Worm (Caenorhabditis elegans): ENCODE measurements around the gene F54E12.2.

The F54E12.2 gene

DNA sequence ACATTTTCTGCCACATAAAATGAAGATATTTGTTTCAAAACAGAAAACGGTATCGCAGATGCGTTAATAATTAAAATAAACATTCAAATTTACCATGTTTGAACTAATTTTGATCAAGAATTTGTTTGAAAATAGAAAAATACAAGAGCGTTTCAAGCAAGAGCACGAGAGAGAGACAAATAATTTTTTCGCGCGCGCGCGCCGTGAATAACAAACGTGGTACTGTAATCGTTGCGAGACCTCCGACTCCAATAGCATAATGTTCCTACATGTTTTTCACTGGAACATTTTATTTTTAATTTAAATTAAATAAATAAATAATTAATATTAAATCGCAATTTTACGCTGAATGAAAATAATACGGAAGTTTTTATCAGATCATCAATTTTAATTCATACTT, at the start of gene F54E12.2:
TSS of gene F54E12.2 (minus strand) at position 164 of the 400 bp plus-strand sequence.
- TF ChIP-seq sem-2 (GFP tag; optimal IDR thresholded peaks at IDR 0.05) (no peak), nhr-28 (tag; optimal IDR thresholded peaks at IDR 0.05) (no peak), mab-5 (tag; optimal IDR thresholded peaks at IDR 0.05) (no peak), flh-1 (GFP tag; optimal IDR thresholded peaks at IDR 0.05) (no peak), mep-1 (tag; optimal IDR thresholded peaks at IDR 0.05) (no peak), cnd-1 (tag; optimal IDR thresholded peaks at IDR 0.05) (no peak), nhr-237 (tag; optimal IDR thresholded peaks at IDR 0.05) (no peak), tbx-8 (GFP tag; optimal IDR thresholded peaks at IDR 0.05) (no peak), lsy-2 (tag; optimal IDR thresholded peaks at IDR 0.05) (no peak), snpc-4 (tag; optimal IDR thresholded peaks at IDR 0.05) (no peak), ceh-39 (tag; optimal IDR thresholded peaks at IDR 0.05) (no peak), elt-1 (tag; optimal IDR thresholded peaks at IDR 0.05; ENCODE audit: borderline replicate concordance, insufficient read depth) (no peak), unc-39 (tag; optimal IDR thresholded peaks at IDR 0.05) (no peak), lin-13 (tag; optimal IDR thresholded peaks at IDR 0.05) (no peak), drap-1 (GFP tag; optimal IDR thresholded peaks at IDR 0.05) (no peak)

DNA sequence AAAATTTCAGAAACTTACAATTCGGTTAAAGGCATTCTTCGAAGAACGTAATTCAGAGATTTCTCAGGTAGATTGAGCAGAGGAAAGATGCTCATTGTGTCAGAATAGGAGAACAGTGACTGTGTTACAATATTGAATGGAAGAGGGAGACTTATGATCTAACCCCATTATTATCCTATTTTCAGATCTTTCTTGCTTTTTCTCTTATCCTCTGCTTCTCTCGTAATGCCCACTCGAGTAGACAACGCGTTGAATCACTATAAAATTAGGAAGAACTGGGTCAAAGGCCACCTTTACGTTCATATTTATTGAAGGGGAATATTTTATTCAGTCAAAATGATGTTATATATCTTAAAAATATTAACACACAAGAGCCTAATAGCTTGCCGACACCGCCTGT, 42.3 kb upstream of the F54E12.2 start, which contains the start of gene fbxb-76:
TSS of gene fbxb-76 (minus strand) at position 101 of the 400 bp plus-strand sequence.
- TF ChIP-seq M03D4.4 (tag; optimal IDR thresholded peaks at IDR 0.05) (no peak), nhr-76 (tag; optimal IDR thresholded peaks at IDR 0.05) (no peak), nhr-2 (tag; optimal IDR thresholded peaks at IDR 0.05) (no peak), pha-4 (tag; optimal IDR thresholded peaks at IDR 0.05) (no peak), ceh-83 (GFP tag; optimal IDR thresholded peaks at IDR 0.05) (no peak), ces-1 (GFP tag; optimal IDR thresholded peaks at IDR 0.05) (no peak), bed-3 (GFP tag; optimal IDR thresholded peaks at IDR 0.05) (no peak), mep-1 (tag; optimal IDR thresholded peaks at IDR 0.05) (no peak), blmp-1 (tag; optimal IDR thresholded peaks at IDR 0.05) (no peak), lin-13 (tag; optimal IDR thresholded peaks at IDR 0.05) (no peak), sptf-1 (tag; optimal IDR thresholded peaks at IDR 0.05) (no peak), snpc-4 (tag; optimal IDR thresholded peaks at IDR 0.05) (no peak), ceh-43 (GFP tag; optimal IDR thresholded peaks at IDR 0.05) (no peak), tbx-8 (GFP tag; optimal IDR thresholded peaks at IDR 0.05) (no peak)

DNA sequence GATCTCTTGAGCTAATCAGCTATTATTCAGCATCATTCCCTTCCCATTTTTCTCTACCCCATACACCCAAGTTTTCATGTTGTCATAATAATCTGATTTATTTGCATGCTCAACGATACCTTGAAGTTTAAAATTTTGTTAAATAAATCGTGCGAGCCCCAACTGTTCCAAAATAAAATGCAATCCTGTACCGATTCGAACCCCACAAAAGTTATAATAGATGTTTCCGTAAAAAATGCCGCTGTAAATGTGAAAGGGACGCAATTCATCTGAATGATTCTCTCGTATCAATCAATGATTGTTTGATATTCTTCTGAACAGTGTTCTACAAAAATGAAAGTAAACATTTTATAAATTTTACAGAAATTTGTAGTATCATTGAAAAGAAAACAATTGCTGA, 40.5 kb upstream of the F54E12.2 start:
- TF ChIP-seq sptf-1 (tag; optimal IDR thresholded peaks at IDR 0.05) (no peak), lsy-2 (tag; optimal IDR thresholded peaks at IDR 0.05) (no peak), mls-2 (tag; optimal IDR thresholded peaks at IDR 0.05) (no peak), elt-3 (tag; optimal IDR thresholded peaks at IDR 0.05) (no peak), unc-62 (GFP tag; optimal IDR thresholded peaks at IDR 0.05) (no peak), ceh-39 (tag; optimal IDR thresholded peaks at IDR 0.05) (no peak), nhr-12 (tag; optimal IDR thresholded peaks at IDR 0.05) (no peak), drap-1 (GFP tag; optimal IDR thresholded peaks at IDR 0.05) (no peak), nhr-28 (tag; optimal IDR thresholded peaks at IDR 0.05) (no peak), unc-120 (tag; optimal IDR thresholded peaks at IDR 0.05; ENCODE audit: poor library complexity, severe bottlenecking) (no peak)

DNA sequence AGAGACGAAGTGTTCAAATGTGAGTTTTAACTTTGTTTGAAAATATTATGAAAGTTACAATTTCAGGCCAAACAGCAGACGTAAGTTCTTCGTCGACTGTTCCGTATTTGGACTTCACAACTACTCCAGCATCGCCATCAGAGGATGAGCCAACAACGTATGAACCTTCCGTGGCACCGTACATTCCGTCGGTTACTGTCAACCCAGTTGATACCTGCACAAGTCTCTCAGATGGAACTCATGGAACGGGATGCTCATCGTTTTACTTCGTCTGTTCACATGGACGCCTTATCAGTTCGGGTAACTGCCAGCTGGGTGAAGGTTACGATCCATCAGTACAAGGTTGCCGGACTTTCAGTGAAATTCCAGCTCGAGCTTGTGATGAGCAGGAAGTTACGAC, 38.7 kb upstream of the F54E12.2 start:
- no peak for TF ChIP-seq drap-1 (GFP tag; optimal IDR thresholded peaks at IDR 0.05)
- no peak for TF ChIP-seq zip-8 (tag; optimal IDR thresholded peaks at IDR 0.05)
- TF ChIP-seq mep-1 (tag; optimal IDR thresholded peaks at IDR 0.05) = no peak
- TF ChIP-seq nhr-12 (tag; optimal IDR thresholded peaks at IDR 0.05) = no peak
- no peak for TF ChIP-seq flh-1 (GFP tag; optimal IDR thresholded peaks at IDR 0.05)
- no peak for TF ChIP-seq ceh-43 (GFP tag; optimal IDR thresholded peaks at IDR 0.05)
- no peak for TF ChIP-seq M03D4.4 (tag; optimal IDR thresholded peaks at IDR 0.05)

DNA sequence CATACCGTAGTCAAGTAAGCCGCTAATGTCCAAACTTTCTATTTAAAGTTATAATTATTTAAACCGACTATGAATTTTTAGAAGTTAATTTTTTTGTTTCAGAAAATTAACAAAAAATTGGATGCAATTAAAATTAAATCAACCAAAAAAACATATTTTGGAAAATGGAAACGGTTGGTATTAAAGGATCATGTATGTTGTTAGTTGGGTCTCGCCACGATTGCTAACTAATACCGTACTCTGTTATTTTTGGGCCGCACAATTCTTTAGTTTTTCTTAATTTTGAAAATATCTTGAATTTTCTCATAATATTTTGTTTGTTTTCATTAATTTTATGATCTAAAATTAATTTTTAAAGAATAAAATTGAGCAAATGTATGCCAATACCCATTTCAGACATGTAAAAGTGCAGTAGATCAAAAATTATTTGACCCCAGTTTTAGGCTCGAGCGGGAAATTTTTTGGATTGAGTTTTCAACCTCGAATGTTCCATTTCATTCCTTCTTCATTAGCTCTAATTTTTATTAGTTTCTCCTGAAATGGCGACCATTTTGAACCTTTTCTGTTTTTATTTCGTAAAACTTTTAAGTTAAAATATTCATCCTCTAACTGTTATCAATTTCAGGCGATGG, 35.5 kb upstream of the F54E12.2 start, which contains the start of gene cbd-1:
TSS of gene cbd-1 (plus strand) at position 626 of the 632 bp plus-strand sequence.
- TF ChIP-seq sptf-1 (tag; optimal IDR thresholded peaks at IDR 0.05) (no peak), nhr-2 (tag; optimal IDR thresholded peaks at IDR 0.05) (no peak), lsy-2 (tag; optimal IDR thresholded peaks at IDR 0.05) (no peak), ceh-39 (tag; optimal IDR thresholded peaks at IDR 0.05) (no peak), lin-13 (tag; optimal IDR thresholded peaks at IDR 0.05) (no peak), unc-62 (GFP tag; optimal IDR thresholded peaks at IDR 0.05) (no peak), elt-3 (tag; optimal IDR thresholded peaks at IDR 0.05) (no peak), hlh-1 (tag; optimal IDR thresholded peaks at IDR 0.05) (no peak), nhr-237 (tag; optimal IDR thresholded peaks at IDR 0.05) (no peak), mab-5 (tag; optimal IDR thresholded peaks at IDR 0.05) (no peak), pha-4 (tag; optimal IDR thresholded peaks at IDR 0.05) (no peak), mep-1 (tag; optimal IDR thresholded peaks at IDR 0.05) (no peak), mls-2 (tag; optimal IDR thresholded peaks at IDR 0.05) (no peak)

Measured in whole organism, mixed stage, embryonic.